Fruit fly (Drosophila melanogaster) whole organism, adult: ENCODE measurements around the gene CG5973.

Source experiments
- CG12768 ChIP-seq: fragments of 200-800 bp; sonication (Bioruptor generic); optimal IDR thresholded peaks from 2 replicates; lab custom pipeline; 2017; ENCODE audit warnings: missing biosample characterization, missing genetic modification characterization, mild to moderate bottlenecking, moderate library complexity, missing genetic modification reagents
- CG14711 ChIP-seq: fragments of 200-800 bp; sonication (Bioruptor generic); optimal IDR thresholded peaks from 2 replicates; lab custom pipeline; 2018; ENCODE audit warnings: missing biosample characterization, mild to moderate bottlenecking, missing genetic modification characterization, moderate library complexity
- Mnt ChIP-seq: fragments of 200-800 bp; sonication (Bioruptor generic); optimal IDR thresholded peaks from 2 replicates; lab custom pipeline; 2016; ENCODE audit warnings: missing biosample characterization, mild to moderate bottlenecking, missing genetic modification characterization
- bab1 ChIP-seq: fragments of 200-800 bp; sonication (Bioruptor generic); optimal IDR thresholded peaks from 3 replicates; lab custom pipeline; 2019; ENCODE audit warnings: missing biosample characterization, mild to moderate bottlenecking, missing genetic modification characterization, moderate library complexity
- cnc ChIP-seq, 2 experiments: fragments of >200 bp; optimal IDR thresholded peaks; 2 replicates each; lab custom pipeline; 2017
- kay ChIP-seq: fragments of 200-800 bp; sonication (Bioruptor generic); peaks from one replicate; lab custom pipeline; 2016; ENCODE audit warnings: missing biosample characterization, missing genetic modification characterization, borderline replicate concordance
- ovo ChIP-seq: fragments of 200-800 bp; sonication (Bioruptor generic); optimal IDR thresholded peaks from 2 replicates; lab custom pipeline; 2016; ENCODE audit warnings: missing biosample characterization, missing genetic modification characterization
- tj ChIP-seq: fragments of 200-800 bp; sonication (Bioruptor generic); optimal IDR thresholded peaks from 3 replicates; lab custom pipeline; 2017; ENCODE audit warnings: missing biosample characterization, mild to moderate bottlenecking, missing genetic modification characterization, moderate library complexity
- toe ChIP-seq: fragments of 200-800 bp; sonication (Bioruptor generic); optimal IDR thresholded peaks from 2 replicates; lab custom pipeline; 2016; ENCODE audit warnings: missing biosample characterization, missing genetic modification characterization

CG5973 gene

dm6 chr2L:7492508-7492907 is 55.2 kb downstream of the CG5973 start:
- no peak for TF ChIP-seq CG12768 (GFP tag; lab: Kevin White, UChicago)
- no peak for TF ChIP-seq kay (GFP tag; lab: Kevin White, UChicago)
- peak; percentile 29 for TF ChIP-seq CG14711 (tag; lab: Kevin White, UChicago)

dm6 chr2L:7493444-7493843 is 56.2 kb downstream of the CG5973 start:
- TF ChIP-seq toe (GFP tag; lab: Kevin White, UChicago) (no peak), CG12768 (GFP tag; lab: Kevin White, UChicago) (peak; percentile 4), tj (GFP tag; lab: Kevin White, UChicago) (peak; percentile 94)

- no peak for TF ChIP-seq ovo (GFP tag; lab: Kevin White, UChicago)
- no peak for TF ChIP-seq bab1 (GFP tag; lab: Kevin White, UChicago)
- TF ChIP-seq Mnt (GFP tag; lab: Kevin White, UChicago), result no peak
- TF ChIP-seq cnc (optimal IDR thresholded peaks at IDR 0.05; lab: Kevin White, UChicago), result no peak
- TF ChIP-seq kay (GFP tag; lab: Kevin White, UChicago), result peak; percentile 74
Measured at dm6 chr2L:7494341-7495293, 57.3 kb downstream of the CG5973 start.
